Fruit fly (Drosophila melanogaster): ENCODE data around the gene CG17734.

Gene CG17734

DNA sequence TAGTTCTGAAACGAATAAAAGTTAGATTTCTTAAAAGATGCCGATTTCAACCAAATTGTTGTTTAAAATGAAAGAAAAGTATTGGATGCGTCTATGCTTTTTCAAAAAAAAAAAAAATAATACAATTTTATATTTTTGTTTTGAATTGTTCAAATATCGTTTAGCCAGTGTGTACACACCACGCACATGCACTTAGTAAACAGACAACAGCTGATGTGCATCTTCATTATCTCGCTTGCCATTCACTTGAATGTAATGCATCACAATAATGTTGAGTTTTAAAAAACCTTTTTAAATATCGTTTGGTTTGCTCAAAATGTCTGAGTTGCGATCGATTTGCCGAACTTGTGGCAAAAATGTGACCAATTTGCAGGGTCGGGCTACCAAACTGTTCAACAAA is 7.8 kb downstream of the CG17734 start, which contains the start of gene CG31441 (continued):
- no peak for TF ChIP-seq Hr39 (optimal IDR thresholded peaks at IDR 0.05)
- no peak for TF ChIP-seq klu (GFP tag; IDR thresholded peaks at IDR 0.05)
- no peak for TF ChIP-seq CG13894 (tag; optimal IDR thresholded peaks at IDR 0.05)
- no peak for TF ChIP-seq lilli (GFP tag; optimal IDR thresholded peaks at IDR 0.05)
- no peak for TF ChIP-seq z (GFP tag; IDR thresholded peaks at IDR 0.05)
- no peak for TF ChIP-seq pho (GFP tag; optimal IDR thresholded peaks at IDR 0.05)
- peak; percentile 61 for TF ChIP-seq Scr (GFP tag; IDR thresholded peaks at IDR 0.05; ENCODE audit: partially characterized antibody)
- no peak for TF ChIP-seq HmgD (GFP tag; optimal IDR thresholded peaks at IDR 0.05)
- TF ChIP-seq CG4328 (GFP tag; optimal IDR thresholded peaks at IDR 0.05): no peak
- 0 out of 2 replicates have a peak, but pooled peaks have one; percentile 50 for TF ChIP-seq sna (GFP tag; IDR thresholded peaks at IDR 0.05; ENCODE audit: partially characterized antibody)
- TF ChIP-seq amos (GFP tag; IDR thresholded peaks at IDR 0.05; ENCODE audit: partially characterized antibody): peak; percentile 32; the same call in 1 of the 2 replicates
- no peak for TF ChIP-seq CG14860 (GFP tag; IDR thresholded peaks at IDR 0.05; ENCODE audit: partially characterized antibody)
- no peak for TF ChIP-seq hb (GFP tag; IDR thresholded peaks at IDR 0.05; ENCODE audit: partially characterized antibody)
- TF ChIP-seq pan (optimal IDR thresholded peaks at IDR 0.05): no peak
- no peak for TF ChIP-seq pan (GFP tag; optimal IDR thresholded peaks at IDR 0.05 in 1 of 2, IDR thresholded peaks at IDR 0.05 in 1 of 2)
- no peak for TF ChIP-seq mam (GFP tag; optimal IDR thresholded peaks at IDR 0.05)
- no peak for TF ChIP-seq al (GFP tag; IDR thresholded peaks at IDR 0.05)
- no peak for TF ChIP-seq CG4854 (GFP tag; optimal IDR thresholded peaks at IDR 0.05)
- TF ChIP-seq D19B (GFP tag; optimal IDR thresholded peaks at IDR 0.05): no peak
- TF ChIP-seq Max (GFP tag; optimal IDR thresholded peaks at IDR 0.05): no peak
- no peak for TF ChIP-seq CG1233 (GFP tag; optimal IDR thresholded peaks at IDR 0.05)
- TF ChIP-seq kni (GFP tag; optimal IDR thresholded peaks at IDR 0.05): no peak
- no peak for TF ChIP-seq danr (GFP tag; IDR thresholded peaks at IDR 0.05)
- no peak for TF ChIP-seq CG10462 (GFP tag; optimal IDR thresholded peaks at IDR 0.05)
- no peak for TF ChIP-seq CG8924 (tag; optimal IDR thresholded peaks at IDR 0.05)
- no peak for TF ChIP-seq fd3F (GFP tag; optimal IDR thresholded peaks at IDR 0.05)
- no peak for TF ChIP-seq CTCF (GFP tag; optimal IDR thresholded peaks at IDR 0.05)
- no peak for TF ChIP-seq ci (GFP tag; IDR thresholded peaks at IDR 0.05)
- no peak for TF ChIP-seq fu2 (GFP tag; optimal IDR thresholded peaks at IDR 0.05)
- TF ChIP-seq CG15011 (GFP tag; optimal IDR thresholded peaks at IDR 0.05): no peak
- no peak for TF ChIP-seq CG6254 (GFP tag; optimal IDR thresholded peaks at IDR 0.05)
- TF ChIP-seq E2f2 (GFP tag; IDR thresholded peaks at IDR 0.05): peak; percentile 81
- TF ChIP-seq chinmo (GFP tag; IDR thresholded peaks at IDR 0.05; ENCODE audit: partially characterized antibody): 0 out of 4 replicates have a peak, but pooled peaks have one; percentile 62
- no peak for TF ChIP-seq sens-2 (GFP tag; IDR thresholded peaks at IDR 0.05)
- TF ChIP-seq CG10565 (GFP tag; optimal IDR thresholded peaks at IDR 0.05): no peak
- TF ChIP-seq Ets97D (GFP tag; optimal IDR thresholded peaks at IDR 0.05): peak; percentile 8
- peak; percentile 56; the same call in 1 of the 3 replicates for TF ChIP-seq Doc3 (GFP tag; IDR thresholded peaks at IDR 0.05; ENCODE audit: partially characterized antibody)
- TF ChIP-seq CG12744 (GFP tag; optimal IDR thresholded peaks at IDR 0.05): no peak
- TF ChIP-seq vvl (GFP tag; IDR thresholded peaks at IDR 0.05): 0 out of 2 replicates have a peak, but pooled peaks have one; percentile 10
- TF ChIP-seq MESR4 (GFP tag; optimal IDR thresholded peaks at IDR 0.05): peak; percentile 18
- no peak for TF ChIP-seq dysf (GFP tag; IDR thresholded peaks at IDR 0.05)

DNA sequence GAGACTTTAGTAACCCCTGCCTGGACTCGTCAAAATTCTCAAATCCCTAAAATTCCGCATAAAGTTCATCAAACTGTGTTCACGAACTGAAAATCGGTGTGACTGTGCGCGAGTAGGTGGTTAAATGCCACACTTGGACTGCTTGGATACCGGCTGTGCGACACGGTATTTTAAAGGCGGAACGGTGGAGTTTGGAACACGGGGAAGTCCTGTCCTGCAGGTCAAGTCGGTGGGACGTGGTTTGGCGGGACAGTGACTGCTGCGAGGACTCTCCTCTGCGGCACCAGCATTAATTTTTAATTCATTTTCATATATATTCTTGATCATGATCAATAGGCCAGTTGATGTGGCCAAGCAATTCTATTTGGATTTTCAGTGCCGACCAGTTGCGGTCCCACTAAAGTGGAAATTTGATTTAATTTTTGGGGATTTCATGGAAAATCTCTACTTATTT is 8.9 kb downstream of the CG17734 start, which contains the start of the genes Arfip and CG17721:
Gene Arfip (minus strand): TSS at position 96 of the 454 bp plus-strand sequence.
Gene CG17721 (plus strand): TSS at position 223 of the 454 bp plus-strand sequence.
- TF ChIP-seq zf30C (GFP tag; optimal IDR thresholded peaks at IDR 0.05) (no peak), CG31365 (tag; optimal IDR thresholded peaks at IDR 0.05) (peak; percentile 89), BEAF-32 (GFP tag; optimal IDR thresholded peaks at IDR 0.05) (peak; percentile 49), CG13775 (GFP tag; optimal IDR thresholded peaks at IDR 0.05) (no peak), HLHmδ (GFP tag; optimal IDR thresholded peaks at IDR 0.05) (peak; percentile 12), CG17186 (GFP tag; optimal IDR thresholded peaks at IDR 0.05) (peak; percentile 31), Pdp1 (GFP tag; optimal IDR thresholded peaks at IDR 0.05) (no peak), lmd (GFP tag; IDR thresholded peaks at IDR 0.05) (no peak), MTF-1 (GFP tag; optimal IDR thresholded peaks at IDR 0.05; ENCODE audit: borderline replicate concordance) (no peak), CG14710 (tag; optimal IDR thresholded peaks at IDR 0.05) (peak; percentile 93), CG13296 (GFP tag; optimal IDR thresholded peaks at IDR 0.05) (no peak), ap (GFP tag; IDR thresholded peaks at IDR 0.05) (no peak), CG2199 (GFP tag; IDR thresholded peaks at IDR 0.05) (no peak)
